Fruit fly (Drosophila melanogaster): ENCODE results near the gene CG7829.

Gene CG7829

DNA sequence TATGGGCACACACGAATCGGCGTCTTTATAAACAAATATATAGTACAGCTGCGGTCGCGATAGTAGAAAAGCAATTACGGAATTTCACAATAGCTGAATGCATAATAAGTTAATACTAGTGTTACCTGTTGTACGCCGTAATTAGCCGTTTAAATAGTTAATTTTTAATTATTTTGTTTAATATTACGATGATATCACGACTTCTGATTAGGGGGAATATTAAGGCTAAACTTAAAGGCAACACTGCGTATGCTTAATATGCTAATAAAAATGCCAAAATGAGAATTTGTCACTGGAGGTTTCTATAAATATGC, 38.6 kb downstream of the CG7829 start:
- no peak for TF ChIP-seq CG8159 (tag; optimal IDR thresholded peaks at IDR 0.05)
- TF ChIP-seq CG12605 (GFP tag; IDR thresholded peaks at IDR 0.05), result no peak
- TF ChIP-seq EcR (GFP tag; optimal IDR thresholded peaks at IDR 0.05), result no peak
- TF ChIP-seq Pif1A (GFP tag; optimal IDR thresholded peaks at IDR 0.05), result no peak
- TF ChIP-seq D1 (tag; optimal IDR thresholded peaks at IDR 0.05), result no peak
- no peak for TF ChIP-seq CG14655 (GFP tag; optimal IDR thresholded peaks at IDR 0.05)
- no peak for TF ChIP-seq fd96Ca (GFP tag; IDR thresholded peaks at IDR 0.05)
- no peak for TF ChIP-seq Snoo (tag; optimal IDR thresholded peaks at IDR 0.05)
- no peak for TF ChIP-seq CG4496 (GFP tag; IDR thresholded peaks at IDR 0.05)
- TF ChIP-seq CG32121 (GFP tag; IDR thresholded peaks at IDR 0.05), result no peak
- no peak for TF ChIP-seq CG9948 (tag; optimal IDR thresholded peaks at IDR 0.05)
- no peak for TF ChIP-seq CG17806 (tag; optimal IDR thresholded peaks at IDR 0.05)
- no peak for TF ChIP-seq CG13204 (GFP tag; optimal IDR thresholded peaks at IDR 0.05)
- no peak for TF ChIP-seq CG15710 (tag; optimal IDR thresholded peaks at IDR 0.05)
- no peak for TF ChIP-seq Pif1B (GFP tag; optimal IDR thresholded peaks at IDR 0.05)
- no peak for TF ChIP-seq CG8301 (tag; optimal IDR thresholded peaks at IDR 0.05)
- no peak for TF ChIP-seq CG34367 (tag; optimal IDR thresholded peaks at IDR 0.05)
- no peak for TF ChIP-seq CG10348 (GFP tag; IDR thresholded peaks at IDR 0.05)
- no peak for TF ChIP-seq rn (GFP tag; IDR thresholded peaks at IDR 0.05)
- TF ChIP-seq Ets98B (GFP tag; IDR thresholded peaks at IDR 0.05), result no peak

dm6 chr3R:29778139-29778984, 39.2 kb downstream of the CG7829 start:
- TF ChIP-seq Ets98B (GFP tag; IDR thresholded peaks at IDR 0.05) (no peak; the same call in 1 of the 2 replicates), Pif1A (GFP tag; optimal IDR thresholded peaks at IDR 0.05) (peak; percentile 62), CG4496 (GFP tag; IDR thresholded peaks at IDR 0.05) (0 out of 3 replicates have a peak, but pooled peaks have one; percentile 8), CG15710 (tag; optimal IDR thresholded peaks at IDR 0.05) (peak; percentile 50), gl (tag; optimal IDR thresholded peaks at IDR 0.05) (no peak), CG10348 (GFP tag; IDR thresholded peaks at IDR 0.05) (no peak), CG9948 (tag; optimal IDR thresholded peaks at IDR 0.05) (peak; percentile 56), CG8159 (tag; optimal IDR thresholded peaks at IDR 0.05) (peak; percentile 66), CG32121 (GFP tag; IDR thresholded peaks at IDR 0.05) (no peak), CG34367 (tag; optimal IDR thresholded peaks at IDR 0.05) (peak; percentile 39), EcR (GFP tag; optimal IDR thresholded peaks at IDR 0.05) (peak; percentile 68), Pif1B (GFP tag; optimal IDR thresholded peaks at IDR 0.05) (peak; percentile 22), CG14655 (GFP tag; optimal IDR thresholded peaks at IDR 0.05) (peak; percentile 39), fd96Ca (GFP tag; IDR thresholded peaks at IDR 0.05) (0 out of 3 replicates have a peak, but pooled peaks have one; percentile 32), CG12605 (GFP tag; IDR thresholded peaks at IDR 0.05) (peak; percentile 33; the same call in 1 of the 2 replicates), Snoo (tag; optimal IDR thresholded peaks at IDR 0.05) (peak; percentile 60), CG17806 (tag; optimal IDR thresholded peaks at IDR 0.05) (peak; percentile 36), CG8301 (tag; optimal IDR thresholded peaks at IDR 0.05) (peak; percentile 19), D1 (tag; optimal IDR thresholded peaks at IDR 0.05) (no peak), CG13204 (GFP tag; optimal IDR thresholded peaks at IDR 0.05) (peak; percentile 26), rn (GFP tag; IDR thresholded peaks at IDR 0.05) (no peak)

dm6 chr3R:29777213-29777612, 40.4 kb downstream of the CG7829 start:
- TF ChIP-seq Pif1B (GFP tag; optimal IDR thresholded peaks at IDR 0.05), result no peak
- no peak for TF ChIP-seq CG32121 (GFP tag; IDR thresholded peaks at IDR 0.05)
- TF ChIP-seq CG15710 (tag; optimal IDR thresholded peaks at IDR 0.05), result no peak
- no peak for TF ChIP-seq CG34367 (tag; optimal IDR thresholded peaks at IDR 0.05)
- no peak for TF ChIP-seq CG13204 (GFP tag; optimal IDR thresholded peaks at IDR 0.05)
- no peak for TF ChIP-seq fd96Ca (GFP tag; IDR thresholded peaks at IDR 0.05)
- TF ChIP-seq Snoo (tag; optimal IDR thresholded peaks at IDR 0.05), result no peak
- TF ChIP-seq CG4496 (GFP tag; IDR thresholded peaks at IDR 0.05), result no peak
- TF ChIP-seq CG8159 (tag; optimal IDR thresholded peaks at IDR 0.05), result no peak
- TF ChIP-seq CG12605 (GFP tag; IDR thresholded peaks at IDR 0.05), result no peak

- TF ChIP-seq CG8159 (tag; optimal IDR thresholded peaks at IDR 0.05) (peak; percentile 59), CG14655 (GFP tag; optimal IDR thresholded peaks at IDR 0.05) (peak; percentile 7), CG8301 (tag; optimal IDR thresholded peaks at IDR 0.05) (no peak), CG9948 (tag; optimal IDR thresholded peaks at IDR 0.05) (peak; percentile 7), CG17806 (tag; optimal IDR thresholded peaks at IDR 0.05) (peak; percentile 5), D1 (tag; optimal IDR thresholded peaks at IDR 0.05) (no peak), rn (GFP tag; IDR thresholded peaks at IDR 0.05) (no peak)
These were observed 41.5 kb downstream of the CG7829 start for dm6 chr3R:29775755-29776686.

DNA sequence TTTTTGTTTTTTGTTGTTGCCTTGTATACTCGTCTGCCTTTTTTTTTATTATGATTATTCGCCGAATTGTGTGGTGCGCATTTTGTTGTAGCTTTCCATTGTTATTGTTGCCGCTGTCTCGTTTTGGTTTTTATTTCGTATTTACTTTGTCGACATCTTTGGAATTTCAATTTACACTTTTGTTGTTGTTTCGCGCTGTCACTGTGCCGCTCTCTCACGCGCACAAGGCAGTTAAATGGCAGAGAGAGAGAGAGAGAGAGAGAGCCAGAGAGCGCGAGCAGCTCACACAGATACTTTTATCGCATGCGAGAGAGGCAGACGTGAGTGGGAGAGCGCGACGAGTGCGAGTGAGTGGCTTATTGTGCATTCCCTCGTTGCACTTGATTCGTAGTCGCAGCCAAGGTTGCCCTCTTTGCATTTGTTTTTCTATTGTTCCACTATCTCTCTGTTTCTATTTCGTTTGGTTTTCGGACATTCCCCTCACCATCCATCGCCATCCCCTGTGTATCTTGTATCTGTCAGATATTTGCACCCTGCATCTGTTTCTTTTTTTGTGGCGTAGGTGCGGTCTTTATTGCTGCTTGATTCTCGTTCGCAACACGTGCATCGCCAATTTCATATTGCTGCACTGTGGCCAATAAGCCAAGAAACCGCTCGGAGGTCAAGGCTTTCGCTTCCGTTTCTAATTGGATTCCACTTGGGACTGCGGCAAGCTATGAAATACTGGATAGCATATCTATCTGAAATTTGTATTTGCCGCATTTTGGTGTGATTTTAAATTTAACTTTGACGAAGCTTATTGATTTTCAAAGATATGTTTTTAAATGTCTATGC, 43.0 kb downstream of the CG7829 start:
- TF ChIP-seq CG32121 (GFP tag; IDR thresholded peaks at IDR 0.05), result peak; percentile 26; the same call in 1 of the 2 replicates
- no peak for TF ChIP-seq Snoo (tag; optimal IDR thresholded peaks at IDR 0.05)
- peak; percentile 50 for TF ChIP-seq CG13204 (GFP tag; optimal IDR thresholded peaks at IDR 0.05)
- TF ChIP-seq gl (tag; optimal IDR thresholded peaks at IDR 0.05), result peak; percentile 9
- TF ChIP-seq CG8301 (tag; optimal IDR thresholded peaks at IDR 0.05), result no peak
- TF ChIP-seq Pif1B (GFP tag; optimal IDR thresholded peaks at IDR 0.05), result no peak
- TF ChIP-seq CG4496 (GFP tag; IDR thresholded peaks at IDR 0.05), result no peak
- TF ChIP-seq CG34367 (tag; optimal IDR thresholded peaks at IDR 0.05), result no peak
- peak; percentile 41 for TF ChIP-seq EcR (GFP tag; optimal IDR thresholded peaks at IDR 0.05)
- TF ChIP-seq CG17806 (tag; optimal IDR thresholded peaks at IDR 0.05), result no peak
- no peak for TF ChIP-seq Pif1A (GFP tag; optimal IDR thresholded peaks at IDR 0.05)
- TF ChIP-seq CG14655 (GFP tag; optimal IDR thresholded peaks at IDR 0.05), result no peak
- TF ChIP-seq Ets98B (GFP tag; IDR thresholded peaks at IDR 0.05), result peak; percentile 56; the same call in 1 of the 2 replicates
- no peak for TF ChIP-seq CG15710 (tag; optimal IDR thresholded peaks at IDR 0.05)
- TF ChIP-seq fd96Ca (GFP tag; IDR thresholded peaks at IDR 0.05), result peak; percentile 47; the same call in 2 of the 3 replicates

Data from whole organism, pupa.